Worm (Caenorhabditis elegans): ENCODE results near the gene C02F4.5.

The C02F4.5 gene

DNA sequence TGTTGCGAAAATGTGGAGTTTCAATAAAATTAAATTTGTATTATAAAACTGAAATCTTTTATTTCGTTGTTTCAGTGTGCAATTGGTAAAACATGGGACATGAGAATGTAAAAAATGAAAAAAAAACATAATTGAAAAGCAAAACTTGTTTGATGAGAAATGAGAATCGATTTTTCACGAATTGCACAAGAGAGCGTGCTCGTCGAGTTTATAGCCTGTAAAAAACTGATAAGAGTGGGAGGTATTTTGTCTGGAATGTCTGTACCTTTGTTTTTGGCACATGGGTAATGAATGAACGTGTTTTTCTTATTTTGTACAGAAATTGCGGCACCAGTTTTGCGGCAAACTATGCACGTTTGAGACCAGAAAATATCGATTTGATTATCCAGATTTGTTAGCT, 41.4 kb downstream of the C02F4.5 start:
- TF ChIP-seq unc-62 (GFP tag; optimal IDR thresholded peaks at IDR 0.05): no peak

- no peak for TF ChIP-seq unc-62 (GFP tag; optimal IDR thresholded peaks at IDR 0.05)
These were observed 42.2 kb downstream of the C02F4.5 start, which contains the start of gene egl-21 for ce11 chrIV:10481695-10482094. egl-21 (minus strand) TSS chrIV:10481844.

ce11 chrIV:10475234-10475633, 48.7 kb downstream of the C02F4.5 start:
- TF ChIP-seq unc-62 (GFP tag; optimal IDR thresholded peaks at IDR 0.05): no peak
